Fruit fly (Drosophila melanogaster) whole organism, embryonic: Measurements from ENCODE around the gene CG7006.

Experiments
- Awh ChIP-seq: fragments of 200-800 bp; sonication (Bioruptor generic); IDR thresholded peaks from 2 replicates; pipeline ENCODE4, ENCODE4 v1.3.6; 2022; ENCODE audit warnings: missing biosample characterization, missing genetic modification characterization
- BtbVII ChIP-seq: fragments of 200-800 bp; sonication (Bioruptor generic); optimal IDR thresholded peaks from 3 replicates; lab custom pipeline; 2017; ENCODE audit warnings: missing biosample characterization, mild to moderate bottlenecking, missing genetic modification characterization
- CG10147 ChIP-seq: fragments of 200-800 bp; sonication (Bioruptor generic); optimal IDR thresholded peaks from 2 replicates; lab custom pipeline; 2019; ENCODE audit warnings: missing biosample characterization, mild to moderate bottlenecking, missing genetic modification characterization, moderate library complexity
- CG11456 ChIP-seq: fragments of 200-800 bp; sonication (Bioruptor generic); IDR thresholded peaks from 3 replicates; pipeline ENCODE4 v1.3.6; 2022; ENCODE audit warnings: missing biosample characterization, missing genetic modification characterization
- CG17328 ChIP-seq: fragments of 200-800 bp; sonication (Bioruptor generic); IDR thresholded peaks from 2 replicates; pipeline ENCODE4 v1.3.6; 2022; ENCODE audit warnings: missing biosample characterization, missing genetic modification characterization
- CG17385 ChIP-seq: fragments of 200-800 bp; sonication (Bioruptor generic); optimal IDR thresholded peaks from 3 replicates; lab custom pipeline; 2018; ENCODE audit warnings: missing biosample characterization, mild to moderate bottlenecking, missing genetic modification characterization
- CG17829 ChIP-seq: fragments of 200-800 bp; optimal IDR thresholded peaks from 2 replicates; lab custom pipeline; 2019; ENCODE audit warnings: missing biosample characterization, mild to moderate bottlenecking, missing genetic modification characterization, moderate library complexity
- CG17912 ChIP-seq: fragments of 200-800 bp; sonication (Bioruptor generic); optimal IDR thresholded peaks from 2 replicates; lab custom pipeline; 2018; ENCODE audit warnings: missing biosample characterization, mild to moderate bottlenecking, missing genetic modification characterization
- CG1792 ChIP-seq: fragments of 200-800 bp; sonication (Bioruptor generic); optimal IDR thresholded peaks from 2 replicates; lab custom pipeline; 2016; ENCODE audit warnings: missing biosample characterization, missing genetic modification characterization
- CG2875 ChIP-seq: fragments of 200-800 bp; sonication (Bioruptor generic); optimal IDR thresholded peaks from 2 replicates; lab custom pipeline; 2017; ENCODE audit warnings: missing biosample characterization, mild to moderate bottlenecking, missing genetic modification characterization, missing genetic modification reagents
- CG33557 ChIP-seq: fragments of 200-800 bp; sonication (Bioruptor generic); optimal IDR thresholded peaks from 2 replicates; lab custom pipeline; 2019; ENCODE audit warnings: missing biosample characterization, mild to moderate bottlenecking, missing genetic modification characterization, moderate library complexity
- CG4328 ChIP-seq: fragments of 200-800 bp; sonication (Bioruptor generic); optimal IDR thresholded peaks from 3 replicates; lab custom pipeline; 2017; ENCODE audit warnings: missing biosample characterization, missing genetic modification reagents, missing genetic modification characterization
- CG4424 ChIP-seq: fragments of 200-800 bp; sonication (Bioruptor generic); optimal IDR thresholded peaks from 3 replicates; lab custom pipeline; 2016; ENCODE audit warnings: missing biosample characterization, missing genetic modification characterization
- CG4730 ChIP-seq: fragments of 200-800 bp; sonication (Bioruptor generic); IDR thresholded peaks from 2 replicates; pipeline ENCODE4 v1.3.6; 2022; ENCODE audit warnings: missing biosample characterization, missing genetic modification characterization
- CG6854 ChIP-seq: fragments of 200-800 bp; sonication (Bioruptor generic); optimal IDR thresholded peaks from 3 replicates; lab custom pipeline; 2017; ENCODE audit warnings: missing biosample characterization, mild to moderate bottlenecking, missing genetic modification characterization
- CG7839 ChIP-seq: fragments of 200-800 bp; sonication (Bioruptor generic); optimal IDR thresholded peaks from 3 replicates; lab custom pipeline; 2018; ENCODE audit warnings: missing biosample characterization, mild to moderate bottlenecking, missing genetic modification characterization, moderate library complexity
- CG9727 ChIP-seq: fragments of 200-800 bp; sonication (Bioruptor generic); optimal IDR thresholded peaks from 3 replicates; lab custom pipeline; 2017; ENCODE audit warnings: missing biosample characterization, mild to moderate bottlenecking, missing genetic modification characterization
- CTCF ChIP-seq: fragments of 200-800 bp; sonication (Bioruptor generic); optimal IDR thresholded peaks from 2 replicates; lab custom pipeline; 2017; ENCODE audit warnings: missing biosample characterization, mild to moderate bottlenecking, missing genetic modification characterization, moderate library complexity
- Camta ChIP-seq: fragments of 200-800 bp; sonication (Bioruptor generic); optimal IDR thresholded peaks from 2 replicates; lab custom pipeline; 2016; ENCODE audit warnings: missing biosample characterization, missing genetic modification characterization
- Dip3 ChIP-seq: fragments of 200-800 bp; sonication (Bioruptor generic); optimal IDR thresholded peaks from 3 replicates; lab custom pipeline; 2016; ENCODE audit warnings: missing biosample characterization, missing genetic modification characterization
- E2f1 ChIP-seq: fragments of 200-800 bp; sonication (Bioruptor generic); IDR thresholded peaks from 2 replicates; pipeline ENCODE4 v1.3.6; 2022; ENCODE audit warnings: missing biosample characterization, missing genetic modification characterization
- E2f2 ChIP-seq: fragments of 200-800 bp; sonication (Bioruptor generic); IDR thresholded peaks from 2 replicates; pipeline ENCODE4 v1.3.6; 2022; ENCODE audit warnings: missing biosample characterization, missing genetic modification characterization
- HLHmδ ChIP-seq: fragments of 200-800 bp; sonication (Bioruptor generic); optimal IDR thresholded peaks from 2 replicates; lab custom pipeline; 2018; ENCODE audit warnings: missing biosample characterization, mild to moderate bottlenecking, missing genetic modification characterization, moderate library complexity
- HmgD ChIP-seq: fragments of 200-800 bp; sonication (Bioruptor generic); optimal IDR thresholded peaks from 3 replicates; lab custom pipeline; 2016; ENCODE audit warnings: missing biosample characterization, missing genetic modification characterization
- Hmr ChIP-seq: fragments of 200-800 bp; sonication (Bioruptor generic); optimal IDR thresholded peaks from 3 replicates; lab custom pipeline; 2017; ENCODE audit warnings: mild to moderate bottlenecking, missing biosample characterization, missing genetic modification reagents, missing genetic modification characterization
- Lpt ChIP-seq: fragments of >200 bp; optimal IDR thresholded peaks from 2 replicates; lab custom pipeline; 2018; ENCODE audit warnings: missing biosample characterization, missing genetic modification characterization
- MESR4 ChIP-seq: fragments of 200-800 bp; sonication (Bioruptor generic); optimal IDR thresholded peaks from 2 replicates; lab custom pipeline; 2018; ENCODE audit warnings: missing biosample characterization, mild to moderate bottlenecking, missing genetic modification characterization, moderate library complexity
- NC2α ChIP-seq: fragments of 200-800 bp; sonication (Bioruptor generic); optimal IDR thresholded peaks from 2 replicates; lab custom pipeline; 2016; ENCODE audit warnings: missing biosample characterization, missing genetic modification characterization
- Poxn ChIP-seq: fragments of 200-800 bp; sonication (Bioruptor generic); IDR thresholded peaks from 2 replicates; pipeline ENCODE4 v1.3.6; 2022; ENCODE audit warnings: missing biosample characterization, missing genetic modification characterization
- Sin3A ChIP-seq: fragments of >200 bp; optimal IDR thresholded peaks from 2 replicates; lab custom pipeline; 2018
- Xrp1 ChIP-seq: fragments of 200-800 bp; sonication (Bioruptor generic); IDR thresholded peaks from 2 replicates; pipeline ENCODE4 v1.3.6; 2022; ENCODE audit warnings: missing biosample characterization, missing genetic modification characterization
- ara ChIP-seq: fragments of 200-800 bp; sonication (Bioruptor generic); IDR thresholded peaks from 2 replicates; pipeline ENCODE4 v1.3.6; 2022; ENCODE audit warnings: missing biosample characterization, missing genetic modification characterization
- bcd ChIP-seq: fragments of 200-800 bp; sonication (Bioruptor generic); optimal IDR thresholded peaks from 2 replicates; lab custom pipeline; 2017; ENCODE audit warnings: missing biosample characterization, mild to moderate bottlenecking, missing genetic modification characterization
- cato ChIP-seq: fragments of 200-800 bp; sonication (Bioruptor generic); optimal IDR thresholded peaks from 2 replicates; lab custom pipeline; 2016; ENCODE audit warnings: missing biosample characterization, missing genetic modification characterization, borderline replicate concordance
- corto ChIP-seq: fragments of 200-800 bp; sonication (Bioruptor generic); optimal IDR thresholded peaks from 2 replicates; lab custom pipeline; 2016; ENCODE audit warnings: missing biosample characterization, mild to moderate bottlenecking, missing genetic modification characterization, moderate library complexity
- da ChIP-seq: fragments of 200-800 bp; sonication (Bioruptor generic); optimal IDR thresholded peaks from 2 replicates; lab custom pipeline; 2016; ENCODE audit warnings: missing biosample characterization, missing genetic modification characterization
- dan ChIP-seq: fragments of 200-800 bp; sonication (Bioruptor generic); IDR thresholded peaks from 2 replicates; pipeline ENCODE4 v1.3.6; 2022; ENCODE audit warnings: missing biosample characterization, missing genetic modification characterization
- dysf ChIP-seq: fragments of 200-800 bp; sonication (Bioruptor generic); IDR thresholded peaks from 3 replicates; pipeline ENCODE4 v1.3.6; 2022; ENCODE audit warnings: missing biosample characterization, missing genetic modification characterization
- gcm ChIP-seq: fragments of 200-800 bp; sonication (Bioruptor generic); optimal IDR thresholded peaks from 2 replicates; lab custom pipeline; 2019; ENCODE audit warnings: missing biosample characterization, mild to moderate bottlenecking, missing genetic modification characterization, moderate library complexity
- inv ChIP-seq: fragments of 200-800 bp; sonication (Bioruptor generic); IDR thresholded peaks from 2 replicates; pipeline ENCODE4 v1.3.6; 2022; ENCODE audit warnings: missing biosample characterization, missing genetic modification characterization; ENCODE audit not compliant: partially characterized antibody
- jumu ChIP-seq: fragments of 200-800 bp; sonication (Bioruptor generic); optimal IDR thresholded peaks from 3 replicates; lab custom pipeline; 2016; ENCODE audit warnings: missing biosample characterization, missing genetic modification characterization
- klu ChIP-seq: fragments of 200-800 bp; sonication (Bioruptor generic); IDR thresholded peaks from 2 replicates; pipeline ENCODE4 v1.3.6; 2022; ENCODE audit warnings: missing biosample characterization, missing genetic modification characterization
- lbe ChIP-seq: fragments of 200-800 bp; sonication (Bioruptor generic); optimal IDR thresholded peaks from 2 replicates; lab custom pipeline; 2016; ENCODE audit warnings: missing biosample characterization, mild to moderate bottlenecking, missing genetic modification characterization
- lmd ChIP-seq: fragments of 200-800 bp; sonication (Bioruptor generic); IDR thresholded peaks from 2 replicates; pipeline ENCODE4 v1.3.6; 2022; ENCODE audit warnings: missing biosample characterization, missing genetic modification characterization
- lov ChIP-seq, 2 experiments: fragments of 200-800 bp in 1 of 2; fragments of >200 bp in 1 of 2; sonication (Bioruptor generic) in 1 of 2; IDR thresholded peaks in 1 of 2; optimal IDR thresholded peaks in 1 of 2; 2 replicates in 1 of 2; 3 replicates in 1 of 2; pipeline versions ENCODE4 v1.3.6 to Lab custom; 2017 to 2022; ENCODE audit warnings: missing biosample characterization in 1 of 2, missing genetic modification characterization in 1 of 2
- luna ChIP-seq: fragments of 200-800 bp; sonication (Bioruptor generic); optimal IDR thresholded peaks from 2 replicates; lab custom pipeline; 2016; ENCODE audit warnings: missing biosample characterization, missing genetic modification characterization
- mam ChIP-seq: fragments of 200-800 bp; sonication (Bioruptor generic); optimal IDR thresholded peaks from 3 replicates; lab custom pipeline; 2016; ENCODE audit warnings: missing biosample characterization, missing genetic modification characterization
- mirr ChIP-seq: fragments of 200-800 bp; sonication (Bioruptor generic); optimal IDR thresholded peaks from 3 replicates; lab custom pipeline; 2018; ENCODE audit warnings: missing biosample characterization, mild to moderate bottlenecking, missing genetic modification characterization
- pzg ChIP-seq: fragments of 200-800 bp; sonication (Bioruptor generic); optimal IDR thresholded peaks from 3 replicates; lab custom pipeline; 2018; ENCODE audit warnings: missing biosample characterization, mild to moderate bottlenecking, missing genetic modification characterization, moderate library complexity
- ranshi ChIP-seq: fragments of 200-800 bp; sonication (Bioruptor generic); IDR thresholded peaks from 2 replicates; pipeline ENCODE4 v1.3.6; 2022; ENCODE audit warnings: missing biosample characterization, missing genetic modification characterization
- sna ChIP-seq: fragments of 200-800 bp; sonication (Bioruptor generic); IDR thresholded peaks from 2 replicates; pipeline ENCODE4 v1.3.6; 2022; ENCODE audit warnings: missing biosample characterization, missing genetic modification characterization; ENCODE audit not compliant: partially characterized antibody
- tio ChIP-seq: fragments of 200-800 bp; sonication (Bioruptor generic); optimal IDR thresholded peaks from 2 replicates; lab custom pipeline; 2017; ENCODE audit warnings: missing biosample characterization, missing genetic modification characterization, inconsistent platforms

The CG7006 gene

DNA sequence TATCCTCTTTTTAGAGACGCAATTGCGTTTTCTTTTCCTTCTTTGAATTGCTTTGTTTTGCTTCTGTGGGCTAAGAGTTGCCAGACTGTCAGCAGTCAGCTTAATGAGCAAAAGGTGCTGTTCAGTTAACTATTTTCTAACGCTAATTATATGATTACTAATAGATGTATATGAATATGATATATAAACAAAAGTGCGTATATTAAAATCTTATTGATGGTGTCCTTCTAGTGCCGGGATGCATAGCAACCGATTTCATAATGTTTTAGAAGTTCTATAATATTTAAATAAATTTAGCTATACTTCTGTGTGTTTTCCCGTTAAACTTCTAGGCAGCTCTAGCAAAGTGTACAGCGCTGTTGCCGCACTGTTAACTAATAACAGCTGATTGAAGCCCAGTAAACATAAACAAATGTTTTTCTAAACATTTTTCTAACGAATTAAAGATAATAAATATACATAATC lies 20.5 kb upstream of the CG7006 start, which contains the start of the genes Kaz and CG43273 (continued):
- no peak for TF ChIP-seq HLHmδ (GFP tag; lab: Kevin White, UChicago)
- TF ChIP-seq CG9727, result peak; percentile 32
- TF ChIP-seq corto, result no peak
- TF ChIP-seq CG6854 (GFP tag; lab: Kevin White, UChicago), result peak; percentile 11
- no peak for TF ChIP-seq CG10147 (GFP tag; lab: Kevin White, UChicago)
- peak; percentile 34; the same call in 1 of the 2 replicates for TF ChIP-seq lmd
- TF ChIP-seq CG7839 (tag; lab: Kevin White, UChicago), result no peak
- no peak for TF ChIP-seq tio (GFP tag; lab: Kevin White, UChicago)
- no peak for TF ChIP-seq Awh
- TF ChIP-seq dan (GFP tag; lab: Robert Waterston, UW), result no peak
- TF ChIP-seq Dip3 (GFP tag; lab: Kevin White, UChicago), result no peak
- no peak for TF ChIP-seq CG11456 (GFP tag; lab: Robert Waterston, UW)
- no peak for TF ChIP-seq luna (GFP tag; lab: Kevin White, UChicago)
- no peak for TF ChIP-seq MESR4 (GFP tag; lab: Kevin White, UChicago)
- no peak for TF ChIP-seq CG17912 (GFP tag; lab: Kevin White, UChicago)
- no peak for TF ChIP-seq BtbVII (GFP tag; lab: Kevin White, UChicago)
- no peak for TF ChIP-seq jumu (GFP tag; lab: Kevin White, UChicago)
- no peak for TF ChIP-seq CG17385
- peak; percentile 67 for TF ChIP-seq bcd (GFP tag; lab: Kevin White, UChicago)
- TF ChIP-seq CG17328 (GFP tag; lab: Robert Waterston, UW), result peak; percentile 33; the same call in 1 of the 2 replicates
- 0 out of 2 replicates have a peak, but pooled peaks have one; percentile 11 for TF ChIP-seq sna
- peak; percentile 51 for TF ChIP-seq CG4424 (GFP tag; lab: Kevin White, UChicago)
- TF ChIP-seq mam (GFP tag; lab: Kevin White, UChicago), result peak; percentile 12
- TF ChIP-seq ara, result no peak
- TF ChIP-seq HmgD (GFP tag; lab: Kevin White, UChicago), result no peak
- no peak for TF ChIP-seq E2f1 (GFP tag; lab: Robert Waterston, UW)
- TF ChIP-seq CG2875, result no peak
- no peak for TF ChIP-seq ranshi
- peak; percentile 42 for TF ChIP-seq Hmr (GFP tag; lab: Kevin White, UChicago)
- peak; percentile 30; the same call in 1 of the 2 replicates for TF ChIP-seq klu
- TF ChIP-seq pzg (GFP tag; lab: Kevin White, UChicago), result peak; percentile 35
- no peak for TF ChIP-seq CG4730 (GFP tag; lab: Robert Waterston, UW)
- TF ChIP-seq Poxn (GFP tag; lab: Robert Waterston, UW), result no peak
- peak; percentile 23 for TF ChIP-seq CG4328 (GFP tag; lab: Kevin White, UChicago)
- no peak for TF ChIP-seq mirr (GFP tag; lab: Kevin White, UChicago)
- TF ChIP-seq cato, result peak; percentile 15
- peak; percentile 55 for TF ChIP-seq CG33557 (GFP tag; lab: Kevin White, UChicago)
- TF ChIP-seq Lpt, result no peak
- no peak for TF ChIP-seq CG1792 (GFP tag; lab: Kevin White, UChicago)
- no peak for TF ChIP-seq NC2α (GFP tag; lab: Kevin White, UChicago)
- peak; percentile 56; the same call in 1 of the 3 replicates for TF ChIP-seq dysf (GFP tag; lab: Robert Waterston, UW)
- peak; percentile 73 for TF ChIP-seq CG17829 (tag; lab: Kevin White, UChicago)
- no peak for TF ChIP-seq gcm
- TF ChIP-seq Xrp1 (GFP tag; lab: Robert Waterston, UW), result peak; percentile 40; the same call in 1 of the 2 replicates
- TF ChIP-seq da (GFP tag; lab: Kevin White, UChicago), result no peak
- no peak for TF ChIP-seq CTCF (GFP tag; lab: Kevin White, UChicago)
- peak; percentile 32 for TF ChIP-seq lbe (GFP tag; lab: Kevin White, UChicago)
- TF ChIP-seq E2f2 (GFP tag; lab: Robert Waterston, UW), result no peak
- peak; percentile 43 for TF ChIP-seq Sin3A (lab: Kevin White, UChicago)
- no peak for TF ChIP-seq lov (optimal IDR thresholded peaks at IDR 0.05; lab: Kevin White, UChicago)
- no peak for TF ChIP-seq lov (GFP tag; IDR thresholded peaks at IDR 0.05; lab: Robert Waterston, UW)
- TF ChIP-seq inv (GFP tag; lab: Robert Waterston, UW), result no peak
- TF ChIP-seq Camta (GFP tag; lab: Kevin White, UChicago), result no peak
